Worm (Caenorhabditis elegans) whole organism, L2 larva: Measurements from ENCODE around the gene srg-29.
A peak's percentile ranks its signal among the peaks of the same experiment; 100 is the strongest.

Experiments
- Y55F3AM.14 ChIP-seq: fragments of 200-800 bp; sonication (Bioruptor generic); optimal IDR thresholded peaks from 2 replicates; lab custom pipeline; 2018; ENCODE audit warnings: mild to moderate bottlenecking, missing genetic modification characterization, missing compliant biosample characterization
- ZK546.5 ChIP-seq: sonication (generic microtip); optimal IDR thresholded peaks from 2 replicates; lab custom pipeline; 2017; ENCODE audit warnings: missing biosample characterization, missing genetic modification characterization
- alr-1 ChIP-seq: fragments of 150-350 bp; optimal IDR thresholded peaks from 2 replicates; lab custom pipeline; 2014; ENCODE audit warnings: missing biosample characterization, missing genetic modification characterization
- aly-2 ChIP-seq: fragments of 150-350 bp; optimal IDR thresholded peaks from 2 replicates; lab custom pipeline; 2014; ENCODE audit warnings: missing biosample characterization, missing genetic modification characterization
- blmp-1 ChIP-seq: sonication (generic microtip); optimal IDR thresholded peaks from 2 replicates; lab custom pipeline; 2017; ENCODE audit warnings: missing genetic modification characterization, mild to moderate bottlenecking, missing compliant biosample characterization, antibody characterized with exemption, moderate library complexity; ENCODE audit not compliant: insufficient read depth
- ceh-16 ChIP-seq: fragments of 150-350 bp; optimal IDR thresholded peaks from 2 replicates; lab custom pipeline; 2014; ENCODE audit warnings: missing biosample characterization, missing genetic modification characterization
- ceh-82 ChIP-seq: fragments of 150-350 bp; optimal IDR thresholded peaks from 2 replicates; lab custom pipeline; 2014; ENCODE audit warnings: missing biosample characterization, missing genetic modification characterization
- crh-2 ChIP-seq: sonication (generic microtip); optimal IDR thresholded peaks from 2 replicates; lab custom pipeline; 2017; ENCODE audit warnings: missing biosample characterization, missing genetic modification characterization
- elt-1 ChIP-seq: fragments of 150-350 bp; optimal IDR thresholded peaks from 2 replicates; lab custom pipeline; 2014; ENCODE audit warnings: missing biosample characterization, missing genetic modification characterization
- elt-3 ChIP-seq: sonication (generic microtip); optimal IDR thresholded peaks from 2 replicates; lab custom pipeline; 2017; ENCODE audit warnings: missing biosample characterization, missing genetic modification characterization
- fos-1 ChIP-seq: fragments of 150-350 bp; optimal IDR thresholded peaks from 2 replicates; lab custom pipeline; 2014; ENCODE audit warnings: missing biosample characterization, missing genetic modification characterization
- gmeb-1 ChIP-seq: fragments of 150-350 bp; optimal IDR thresholded peaks from 2 replicates; lab custom pipeline; 2014; ENCODE audit warnings: missing biosample characterization, missing genetic modification characterization
- nhr-21 ChIP-seq: fragments of 150-350 bp; optimal IDR thresholded peaks from 2 replicates; lab custom pipeline; 2014; ENCODE audit warnings: missing biosample characterization, missing genetic modification characterization
- sem-4 ChIP-seq: fragments of 150-350 bp; optimal IDR thresholded peaks from 2 replicates; lab custom pipeline; 2014; ENCODE audit warnings: missing biosample characterization, missing genetic modification reagents, missing genetic modification characterization
- sma-9 ChIP-seq, 2 experiments: fragments of 150-350 bp in 1 of 2; sonication (generic microtip) in 1 of 2; optimal IDR thresholded peaks; 2 replicates each; lab custom pipeline; 2014 to 2016; ENCODE audit warnings: missing genetic modification characterization in 2 of 2, mild to moderate bottlenecking in 1 of 2, missing biosample characterization in 1 of 2, missing compliant biosample characterization in 1 of 2, missing genetic modification reagents in 1 of 2, moderate library complexity in 1 of 2
- unc-39 ChIP-seq: fragments of 150-350 bp; optimal IDR thresholded peaks from 2 replicates; lab custom pipeline; 2014; ENCODE audit warnings: missing biosample characterization, missing genetic modification characterization
- unc-62 ChIP-seq: fragments of 150-350 bp; optimal IDR thresholded peaks from 2 replicates; lab custom pipeline; 2014; ENCODE audit warnings: missing biosample characterization, missing genetic modification reagents, missing genetic modification characterization
- ztf-11 ChIP-seq: sonication (generic microtip); optimal IDR thresholded peaks from 2 replicates; lab custom pipeline; 2017; ENCODE audit warnings: missing biosample characterization, missing genetic modification characterization
- ztf-4 ChIP-seq: fragments of 150-350 bp; optimal IDR thresholded peaks from 2 replicates; lab custom pipeline; 2014; ENCODE audit warnings: missing biosample characterization, missing genetic modification characterization

srg-29 gene

DNA sequence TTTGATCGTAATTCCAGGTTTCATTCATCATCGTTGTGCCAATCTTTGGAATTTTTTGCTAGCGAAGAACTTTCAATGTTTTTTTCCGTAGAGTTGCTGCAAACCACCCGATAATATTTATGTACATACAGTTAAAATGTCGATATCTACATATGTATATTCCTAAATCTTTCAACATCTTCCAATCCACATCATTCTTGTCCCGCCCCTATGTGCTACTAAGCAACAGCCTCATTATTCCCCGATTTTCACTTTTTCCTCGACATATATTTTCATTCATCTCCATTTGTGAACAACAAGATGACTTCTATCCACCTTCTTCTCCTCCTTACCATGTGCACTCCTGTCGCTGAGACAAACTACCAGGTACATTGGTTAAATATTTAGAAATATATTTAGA is 35.1 kb downstream of the srg-29 start, which contains the start of gene C35A11.3:
C35A11.3 (plus strand) TSS at position 301 of the 400 bp plus-strand sequence.
- TF ChIP-seq crh-2 (tag; lab: Kevin White, UChicago) (no peak), Y55F3AM.14 (GFP tag; lab: Kevin White, UChicago) (no peak), alr-1 (tag; lab: Kevin White, UChicago) (no peak), ztf-4 (tag; lab: Kevin White, UChicago) (no peak), unc-39 (tag; lab: Kevin White, UChicago) (no peak)

ce11 chrV:5385914-5386493 is 49.0 kb downstream of the srg-29 start, which contains the start of gene C35A11.2:
TSS of gene C35A11.2 (plus strand) at chrV:5386299.
- TF ChIP-seq sem-4, result no peak
- TF ChIP-seq sma-9 (GFP tag; optimal IDR thresholded peaks at IDR 0.05; lab: Kevin White, UChicago), result no peak
- TF ChIP-seq sma-9 (tag; optimal IDR thresholded peaks at IDR 0.05; lab: Kevin White, UChicago), result no peak
- no peak for TF ChIP-seq ceh-16 (tag; lab: Kevin White, UChicago)
- no peak for TF ChIP-seq ztf-11 (tag; lab: Kevin White, UChicago)
- TF ChIP-seq unc-62, result no peak
- no peak for TF ChIP-seq ZK546.5
- TF ChIP-seq gmeb-1 (tag; lab: Kevin White, UChicago), result no peak
- TF ChIP-seq fos-1 (tag; lab: Kevin White, UChicago), result no peak
- TF ChIP-seq elt-3 (tag; lab: Kevin White, UChicago), result no peak
- no peak for TF ChIP-seq elt-1 (tag; lab: Kevin White, UChicago)
- no peak for TF ChIP-seq unc-39 (tag; lab: Kevin White, UChicago)
- TF ChIP-seq nhr-21 (tag; lab: Kevin White, UChicago), result peak; percentile 18
- peak; percentile 80 for TF ChIP-seq blmp-1
- no peak for TF ChIP-seq ceh-82 (tag; lab: Kevin White, UChicago)
- no peak for TF ChIP-seq aly-2 (tag; lab: Kevin White, UChicago)
